Worm (Caenorhabditis elegans): ENCODE results near the gene C08B6.18.

Gene C08B6.18

DNA sequence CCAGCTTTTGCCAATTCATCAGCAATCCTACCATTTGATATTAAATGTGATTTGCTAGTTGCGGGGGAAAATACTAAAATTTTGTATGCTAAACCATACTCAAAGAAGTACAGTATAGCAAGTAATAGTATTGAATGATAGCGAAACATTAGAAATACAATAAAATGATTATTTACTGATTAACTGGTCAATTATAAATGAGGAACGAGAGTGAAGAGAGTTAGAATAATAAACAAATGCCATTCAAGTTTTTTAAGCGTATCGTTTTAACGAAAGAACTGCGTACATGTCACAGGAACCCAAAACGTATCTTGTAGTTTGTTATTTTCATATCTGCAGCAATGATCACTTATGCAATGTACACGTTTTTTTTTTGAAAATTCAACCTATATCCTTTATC, 35.5 kb downstream of the C08B6.18 start, which contains the start of gene ugt-47:
Gene ugt-47, minus strand, starts transcription at position 169 of the 400 bp plus-strand sequence.
- TF ChIP-seq unc-62 (GFP tag; optimal IDR thresholded peaks at IDR 0.05) = no peak

DNA sequence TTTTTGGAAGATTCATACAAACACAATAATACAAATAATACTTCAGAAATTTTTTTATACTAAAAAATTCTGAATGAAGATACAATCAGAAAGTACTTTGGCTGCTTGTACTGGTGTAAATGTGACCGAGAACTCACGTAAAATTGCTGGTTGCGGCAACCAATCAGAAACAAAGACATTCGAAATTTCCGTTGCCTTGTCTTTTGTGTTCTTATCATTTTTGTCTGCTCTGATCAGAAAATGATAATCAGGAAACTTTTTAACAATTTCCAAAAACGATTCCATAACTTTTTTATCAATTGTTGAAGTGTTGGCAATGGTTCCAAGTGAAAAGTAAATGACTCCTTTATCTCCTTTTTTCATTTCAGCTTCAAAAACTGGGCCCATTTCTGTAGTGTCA, 37.0 kb downstream of the C08B6.18 start:
- no peak for TF ChIP-seq unc-62 (GFP tag; optimal IDR thresholded peaks at IDR 0.05)

ce11 chrV:10094374-10094773, 39.6 kb downstream of the C08B6.18 start, which contains the start of gene srd-49:
Gene srd-49 (plus strand): TSS chrV:10094674.
- no peak for TF ChIP-seq unc-62 (GFP tag; optimal IDR thresholded peaks at IDR 0.05)

ce11 chrV:10091152-10091551, 42.8 kb downstream of the C08B6.18 start, which contains the start of gene R04B5.11:
Gene R04B5.11 (minus strand): TSS chrV:10091252.
- TF ChIP-seq unc-62 (GFP tag; optimal IDR thresholded peaks at IDR 0.05) = no peak

ce11 chrV:10090461-10090860, 43.5 kb downstream of the C08B6.18 start, which contains the start of gene R04B5.7:
Gene R04B5.7 (minus strand): TSS chrV:10090561.
- TF ChIP-seq unc-62 (GFP tag; optimal IDR thresholded peaks at IDR 0.05) = no peak

ce11 chrV:10087103-10087502, 46.8 kb downstream of the C08B6.18 start, which contains the start of gene R04B5.5:
Gene R04B5.5 (plus strand): TSS chrV:10087480.
- no peak for TF ChIP-seq unc-62 (GFP tag; optimal IDR thresholded peaks at IDR 0.05)

ce11 chrV:10086141-10086540, 47.8 kb downstream of the C08B6.18 start:
- TF ChIP-seq unc-62 (GFP tag; optimal IDR thresholded peaks at IDR 0.05) = no peak

DNA sequence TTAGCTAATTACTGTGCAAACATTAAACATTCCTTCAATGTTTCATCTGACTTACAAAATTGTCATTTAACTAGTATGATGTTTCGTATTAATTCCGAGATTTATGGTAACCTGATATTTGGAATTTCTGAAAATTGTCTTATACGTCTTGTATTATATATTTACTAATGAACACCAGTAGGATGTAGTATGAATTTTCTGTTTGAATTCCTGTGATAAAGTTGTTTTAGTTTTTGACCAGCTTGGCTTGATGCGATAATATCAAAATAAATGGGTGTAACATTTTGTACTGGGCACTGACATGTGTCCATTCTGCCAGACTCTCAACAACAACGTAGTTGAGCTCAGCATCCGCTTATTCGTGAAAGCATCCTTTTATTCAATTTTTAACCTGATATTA, 49.1 kb downstream of the C08B6.18 start, which contains the start of gene R04B5.6:
Gene R04B5.6, plus strand, starts transcription at position 301 of the 400 bp plus-strand sequence.
- no peak for TF ChIP-seq unc-62 (GFP tag; optimal IDR thresholded peaks at IDR 0.05)

All from whole organism, dauer.